Worm (Caenorhabditis elegans) whole organism, midembryonic: ENCODE data around the gene poml-4.
"Not testable (repeated sequence)": the region's sequence is repeated elsewhere in the genome, so short reads cannot be mapped to it uniquely, and the experiment has no call there.

Experiments used
- T22C8.4 ChIP-seq: fragments of 200-800 bp; sonication (Bioruptor generic); IDR thresholded peaks from 2 replicates; pipeline ENCODE4 v1.3.6; 2022; ENCODE audit warnings: missing genetic modification characterization, missing compliant biosample characterization
- cog-1 ChIP-seq: sonication (generic microtip); optimal IDR thresholded peaks from 2 replicates; lab custom pipeline; 2016; ENCODE audit warnings: missing genetic modification characterization, missing compliant biosample characterization
- flt-1 ChIP-seq: fragments of 200-800 bp; sonication (Bioruptor generic); IDR thresholded peaks from 2 replicates; pipeline ENCODE4 v1.3.6; 2022; ENCODE audit warnings: missing genetic modification characterization, missing compliant biosample characterization
- klf-2 ChIP-seq: fragments of 200-800 bp; sonication (Bioruptor generic); conservative IDR thresholded peaks from 2 replicates; pipeline ENCODE4 v1.3.6; 2022; ENCODE audit warnings: missing genetic modification reagents, missing genetic modification characterization, missing compliant biosample characterization
- med-1 ChIP-seq: sonication (generic microtip); optimal IDR thresholded peaks from 2 replicates; lab custom pipeline; 2017; ENCODE audit warnings: missing genetic modification characterization, mild to moderate bottlenecking, missing compliant biosample characterization, antibody characterized with exemption, missing genetic modification reagents; ENCODE audit not compliant: insufficient read depth
- ref-1 ChIP-seq: fragments of 200-800 bp; sonication (Bioruptor generic); conservative IDR thresholded peaks from 2 replicates; pipeline ENCODE4 v1.3.6; 2022; ENCODE audit warnings: missing genetic modification reagents, missing genetic modification characterization, missing compliant biosample characterization
- tab-1 ChIP-seq: fragments of 200-800 bp; sonication (Bioruptor generic); IDR thresholded peaks from 2 replicates; pipeline ENCODE4 v1.3.6; 2022; ENCODE audit warnings: missing genetic modification characterization, missing compliant biosample characterization
- ztf-23 ChIP-seq: fragments of 200-800 bp; sonication (Bioruptor generic); IDR thresholded peaks from 2 replicates; pipeline ENCODE4 v1.3.6; 2022; ENCODE audit warnings: missing genetic modification reagents, missing genetic modification characterization, missing compliant biosample characterization
- ztf-29 ChIP-seq: fragments of 200-800 bp; sonication (Bioruptor generic); IDR thresholded peaks from 2 replicates; pipeline ENCODE4 v1.3.6; 2022; ENCODE audit warnings: missing genetic modification reagents, missing genetic modification characterization, missing compliant biosample characterization

The poml-4 gene

ce11 chrII:1525498-1525897, 15.2 kb upstream of the poml-4 start, which contains the start of gene Y51H7BR.7:
Gene Y51H7BR.7 (minus strand): TSS chrII:1525598.
- TF ChIP-seq ref-1 (GFP tag; lab: Robert Waterston, UW) (no peak), flt-1 (GFP tag; lab: Robert Waterston, UW) (no peak), med-1 (no peak), cog-1 (tag; lab: Kevin White, UChicago) (no peak), tab-1 (GFP tag; lab: Robert Waterston, UW) (no peak), klf-2 (no peak), T22C8.4 (GFP tag; lab: Robert Waterston, UW) (no peak), ztf-23 (GFP tag; lab: Robert Waterston, UW) (no peak), ztf-29 (GFP tag; lab: Robert Waterston, UW) (no peak)

- TF ChIP-seq ref-1 (GFP tag; lab: Robert Waterston, UW): no peak
- no peak for TF ChIP-seq ztf-23 (GFP tag; lab: Robert Waterston, UW)
- TF ChIP-seq ztf-29 (GFP tag; lab: Robert Waterston, UW): no peak
- no peak for TF ChIP-seq cog-1 (tag; lab: Kevin White, UChicago)
- TF ChIP-seq flt-1 (GFP tag; lab: Robert Waterston, UW): no peak
- no peak for TF ChIP-seq klf-2
- TF ChIP-seq med-1: no peak
- no peak for TF ChIP-seq T22C8.4 (GFP tag; lab: Robert Waterston, UW)
- TF ChIP-seq tab-1 (GFP tag; lab: Robert Waterston, UW): no peak
These were observed 11.7 kb upstream of the poml-4 start, which contains the start of gene Y51H7BR.4 for ce11 chrII:1529057-1529456. Gene Y51H7BR.4 (plus strand): TSS chrII:1529357.

ce11 chrII:1535931-1536330, 4.8 kb upstream of the poml-4 start, which contains the start of gene fbxb-43:
Gene fbxb-43 (plus strand): TSS chrII:1536231.
- TF ChIP-seq ztf-29 (GFP tag; lab: Robert Waterston, UW) (no peak), T22C8.4 (GFP tag; lab: Robert Waterston, UW) (no peak), tab-1 (GFP tag; lab: Robert Waterston, UW) (no peak), ref-1 (GFP tag; lab: Robert Waterston, UW) (no peak), cog-1 (tag; lab: Kevin White, UChicago) (no peak), klf-2 (no peak), flt-1 (GFP tag; lab: Robert Waterston, UW) (no peak), med-1 (no peak), ztf-23 (GFP tag; lab: Robert Waterston, UW) (no peak)

- TF ChIP-seq klf-2: no peak
- TF ChIP-seq tab-1 (GFP tag; lab: Robert Waterston, UW): no peak
These were observed 3.4 kb upstream of the poml-4 start, which contains the start of gene fbxb-42 for ce11 chrII:1537321-1537720. Gene fbxb-42 (plus strand): TSS chrII:1537621.

ce11 chrII:1538589-1538988, 2.1 kb upstream of the poml-4 start, which contains the start of gene fbxb-44:
Gene fbxb-44 (plus strand): TSS chrII:1538889.
- TF ChIP-seq ztf-29 (GFP tag; lab: Robert Waterston, UW) (no peak), ztf-23 (GFP tag; lab: Robert Waterston, UW) (no peak), cog-1 (tag; lab: Kevin White, UChicago) (no peak), T22C8.4 (GFP tag; lab: Robert Waterston, UW) (no peak), klf-2 (no peak), med-1 (no peak), ref-1 (GFP tag; lab: Robert Waterston, UW) (no peak), tab-1 (GFP tag; lab: Robert Waterston, UW) (no peak), flt-1 (GFP tag; lab: Robert Waterston, UW) (no peak)

- TF ChIP-seq klf-2; flt-1 (GFP tag; lab: Robert Waterston, UW); T22C8.4 (GFP tag; lab: Robert Waterston, UW): not testable (repeated sequence)
These were observed 2.5 kb downstream of the poml-4 start, which contains the start of gene K05F6.4 for ce11 chrII:1543182-1543581. Gene K05F6.4 (plus strand): TSS chrII:1543482.

ce11 chrII:1545625-1546024, 4.9 kb downstream of the poml-4 start, which contains the start of gene K05F6.12:
Gene K05F6.12 (plus strand): TSS chrII:1545925.
- no peak for TF ChIP-seq klf-2
- TF ChIP-seq ztf-23 (GFP tag; lab: Robert Waterston, UW): no peak
- TF ChIP-seq ztf-29 (GFP tag; lab: Robert Waterston, UW): no peak
- no peak for TF ChIP-seq ref-1 (GFP tag; lab: Robert Waterston, UW)
- TF ChIP-seq med-1: no peak
- TF ChIP-seq tab-1 (GFP tag; lab: Robert Waterston, UW): no peak
- no peak for TF ChIP-seq flt-1 (GFP tag; lab: Robert Waterston, UW)
- no peak for TF ChIP-seq T22C8.4 (GFP tag; lab: Robert Waterston, UW)
- TF ChIP-seq cog-1 (tag; lab: Kevin White, UChicago): no peak

- TF ChIP-seq med-1 (no peak), ref-1 (GFP tag; lab: Robert Waterston, UW) (no peak), T22C8.4 (GFP tag; lab: Robert Waterston, UW) (no peak), cog-1 (tag; lab: Kevin White, UChicago) (no peak)
These were observed 9.8 kb downstream of the poml-4 start, which contains the start of the genes fbxb-52 and fbxb-51 for ce11 chrII:1550501-1550900. Gene fbxb-52 (minus strand): TSS chrII:1550601. Gene fbxb-51 (plus strand): TSS chrII:1550712.

- TF ChIP-seq cog-1 (tag; lab: Kevin White, UChicago); T22C8.4 (GFP tag; lab: Robert Waterston, UW); ztf-23 (GFP tag; lab: Robert Waterston, UW): not testable (repeated sequence)
These were observed 15.5 kb downstream of the poml-4 start, which contains the start of the genes fbxb-54 and fbxb-50 for ce11 chrII:1556217-1556616. Gene fbxb-54 (minus strand): TSS chrII:1556317. Gene fbxb-50 (plus strand): TSS chrII:1556443.

ce11 chrII:1560839-1561238, 20.1 kb downstream of the poml-4 start:
- no peak for TF ChIP-seq tab-1 (GFP tag; lab: Robert Waterston, UW)
- TF ChIP-seq ztf-29 (GFP tag; lab: Robert Waterston, UW): no peak
- TF ChIP-seq flt-1 (GFP tag; lab: Robert Waterston, UW): no peak
- no peak for TF ChIP-seq ref-1 (GFP tag; lab: Robert Waterston, UW)
- TF ChIP-seq ztf-23 (GFP tag; lab: Robert Waterston, UW): no peak
- no peak for TF ChIP-seq med-1
- TF ChIP-seq klf-2: no peak
- no peak for TF ChIP-seq cog-1 (tag; lab: Kevin White, UChicago)
- no peak for TF ChIP-seq T22C8.4 (GFP tag; lab: Robert Waterston, UW)
